Fruit fly (Drosophila melanogaster): ENCODE data around the gene CG42635.

CG42635 gene

dm6 chr2L:18007635-18008034 is at the start of gene CG42635, which contains the start of gene CG42634:
TSS of gene CG42635 (plus strand) at chr2L:18007935.
TSS of gene CG42634 (plus strand) at chr2L:18007935.
- no peak for TF ChIP-seq Sin3A (optimal IDR thresholded peaks at IDR 0.05)
- TF ChIP-seq psq (optimal IDR thresholded peaks at IDR 0.05), result no peak
- no peak for TF ChIP-seq h (optimal IDR thresholded peaks at IDR 0.05)
- TF ChIP-seq insv (optimal IDR thresholded peaks at IDR 0.05), result no peak
- no peak for TF ChIP-seq ttk (optimal IDR thresholded peaks at IDR 0.05)
- no peak for TF ChIP-seq Myc (optimal IDR thresholded peaks at IDR 0.05)

dm6 chr2L:17958306-17958705 is 49.4 kb upstream of the CG42635 start:
- TF ChIP-seq insv (optimal IDR thresholded peaks at IDR 0.05) (no peak), ttk (optimal IDR thresholded peaks at IDR 0.05) (no peak), h (optimal IDR thresholded peaks at IDR 0.05) (no peak), Sin3A (optimal IDR thresholded peaks at IDR 0.05) (no peak), psq (optimal IDR thresholded peaks at IDR 0.05) (no peak), Myc (optimal IDR thresholded peaks at IDR 0.05) (no peak)

- no peak for TF ChIP-seq Sin3A (optimal IDR thresholded peaks at IDR 0.05)
- no peak for TF ChIP-seq Myc (optimal IDR thresholded peaks at IDR 0.05)
- TF ChIP-seq psq (optimal IDR thresholded peaks at IDR 0.05), result no peak
- no peak for TF ChIP-seq insv (optimal IDR thresholded peaks at IDR 0.05)
- TF ChIP-seq ttk (optimal IDR thresholded peaks at IDR 0.05), result no peak
- no peak for TF ChIP-seq h (optimal IDR thresholded peaks at IDR 0.05)
Observed at dm6 chr2L:17960214-17960613, 47.5 kb upstream of the CG42635 start.

dm6 chr2L:17963071-17963567 is 44.6 kb upstream of the CG42635 start, which contains the start of gene CG5674:
TSS of gene CG5674 (plus strand) at chr2L:17963379.
- TF ChIP-seq Myc (optimal IDR thresholded peaks at IDR 0.05), result no peak
- no peak for TF ChIP-seq h (optimal IDR thresholded peaks at IDR 0.05)
- TF ChIP-seq psq (optimal IDR thresholded peaks at IDR 0.05), result no peak
- no peak for TF ChIP-seq Sin3A (optimal IDR thresholded peaks at IDR 0.05)
- TF ChIP-seq ttk (optimal IDR thresholded peaks at IDR 0.05), result no peak
- TF ChIP-seq insv (optimal IDR thresholded peaks at IDR 0.05), result no peak

dm6 chr2L:17963710-17964109 is 44.0 kb upstream of the CG42635 start:
- TF ChIP-seq Sin3A (optimal IDR thresholded peaks at IDR 0.05) (no peak), Myc (optimal IDR thresholded peaks at IDR 0.05) (no peak), h (optimal IDR thresholded peaks at IDR 0.05) (no peak)

dm6 chr2L:17972999-17973398 is 34.7 kb upstream of the CG42635 start:
- TF ChIP-seq psq (optimal IDR thresholded peaks at IDR 0.05) (no peak), h (optimal IDR thresholded peaks at IDR 0.05) (no peak), Myc (optimal IDR thresholded peaks at IDR 0.05) (no peak), insv (optimal IDR thresholded peaks at IDR 0.05) (no peak), ttk (optimal IDR thresholded peaks at IDR 0.05) (no peak), Sin3A (optimal IDR thresholded peaks at IDR 0.05) (no peak)

- no peak for TF ChIP-seq psq (optimal IDR thresholded peaks at IDR 0.05)
- no peak for TF ChIP-seq Sin3A (optimal IDR thresholded peaks at IDR 0.05)
- TF ChIP-seq h (optimal IDR thresholded peaks at IDR 0.05), result no peak
- no peak for TF ChIP-seq ttk (optimal IDR thresholded peaks at IDR 0.05)
- TF ChIP-seq insv (optimal IDR thresholded peaks at IDR 0.05), result no peak
- TF ChIP-seq Myc (optimal IDR thresholded peaks at IDR 0.05), result no peak
Observed at dm6 chr2L:17982372-17982771, 25.4 kb upstream of the CG42635 start, which contains the start of gene btv. TSS of gene btv (minus strand) at chr2L:17982472.

- TF ChIP-seq psq (optimal IDR thresholded peaks at IDR 0.05), result no peak
- TF ChIP-seq ttk (optimal IDR thresholded peaks at IDR 0.05), result no peak
- TF ChIP-seq Myc (optimal IDR thresholded peaks at IDR 0.05), result no peak
- TF ChIP-seq h (optimal IDR thresholded peaks at IDR 0.05), result no peak
- no peak for TF ChIP-seq insv (optimal IDR thresholded peaks at IDR 0.05)
Observed at dm6 chr2L:17986099-17986498, 21.6 kb upstream of the CG42635 start, which contains the start of gene CG5681. TSS of gene CG5681 (plus strand) at chr2L:17986399.

dm6 chr2L:17988955-17989354 is 18.8 kb upstream of the CG42635 start:
- no peak for TF ChIP-seq ttk (optimal IDR thresholded peaks at IDR 0.05)

dm6 chr2L:17990118-17990517 is 17.6 kb upstream of the CG42635 start, which contains the start of gene Prosbeta5R2:
TSS of gene Prosbeta5R2 (plus strand) at chr2L:17990418.
- TF ChIP-seq Myc (optimal IDR thresholded peaks at IDR 0.05), result no peak
- no peak for TF ChIP-seq insv (optimal IDR thresholded peaks at IDR 0.05)
- no peak for TF ChIP-seq ttk (optimal IDR thresholded peaks at IDR 0.05)
- no peak for TF ChIP-seq h (optimal IDR thresholded peaks at IDR 0.05)
- TF ChIP-seq Sin3A (optimal IDR thresholded peaks at IDR 0.05), result no peak
- no peak for TF ChIP-seq psq (optimal IDR thresholded peaks at IDR 0.05)

dm6 chr2L:17990771-17991170 is 17.0 kb upstream of the CG42635 start:
- TF ChIP-seq Sin3A (optimal IDR thresholded peaks at IDR 0.05) (no peak), ttk (optimal IDR thresholded peaks at IDR 0.05) (no peak), psq (optimal IDR thresholded peaks at IDR 0.05) (no peak), h (optimal IDR thresholded peaks at IDR 0.05) (no peak), Myc (optimal IDR thresholded peaks at IDR 0.05) (no peak), insv (optimal IDR thresholded peaks at IDR 0.05) (no peak)

dm6 chr2L:18002149-18002548 is 5.6 kb upstream of the CG42635 start:
- TF ChIP-seq ttk (optimal IDR thresholded peaks at IDR 0.05) (no peak), Sin3A (optimal IDR thresholded peaks at IDR 0.05) (no peak), Myc (optimal IDR thresholded peaks at IDR 0.05) (no peak), psq (optimal IDR thresholded peaks at IDR 0.05) (no peak), h (optimal IDR thresholded peaks at IDR 0.05) (no peak), insv (optimal IDR thresholded peaks at IDR 0.05) (no peak)

Measured in Kc167 (cell line).